Worm (Caenorhabditis elegans) whole organism, L4 larva: ENCODE results near the gene fbxa-160.

ENCODE experiments used
- T20F7.1 ChIP-seq: fragments of 200-800 bp; sonication (Bioruptor generic); optimal IDR thresholded peaks from 2 replicates; lab custom pipeline; 2018; ENCODE audit warnings: mild to moderate bottlenecking, missing genetic modification characterization, missing compliant biosample characterization
- Y5F2A.4 ChIP-seq: fragments of 200-800 bp; sonication (Bioruptor generic); optimal IDR thresholded peaks from 2 replicates; lab custom pipeline; 2018; ENCODE audit warnings: mild to moderate bottlenecking, missing genetic modification characterization, missing compliant biosample characterization
- aha-1 ChIP-seq: fragments of 150-350 bp; peaks from one replicate; lab custom pipeline; 2014; ENCODE audit warnings: missing biosample characterization, missing genetic modification characterization
- egl-27 ChIP-seq: sonication (generic microtip); optimal IDR thresholded peaks from 3 replicates; lab custom pipeline; 2017; ENCODE audit warnings: missing biosample characterization, missing genetic modification reagents, missing genetic modification characterization
- fos-1 ChIP-seq: fragments of 150-350 bp; optimal IDR thresholded peaks from 2 replicates; lab custom pipeline; 2014; ENCODE audit warnings: missing biosample characterization, missing genetic modification characterization
- lin-1 ChIP-seq: fragments of 200-800 bp; sonication (Bioruptor generic); IDR thresholded peaks from 2 replicates; pipeline ENCODE4 v1.3.6; 2022; ENCODE audit warnings: missing genetic modification reagents, missing genetic modification characterization, missing compliant biosample characterization
- mdl-1 ChIP-seq, 2 experiments: fragments of 150-350 bp in 1 of 2; sonication (generic microtip) in 1 of 2; optimal IDR thresholded peaks; 2 replicates each; lab custom pipeline; 2014 to 2017; ENCODE audit warnings: missing biosample characterization in 2 of 2, missing genetic modification characterization in 2 of 2
- nhr-11 ChIP-seq: fragments of 150-350 bp; optimal IDR thresholded peaks from 2 replicates; lab custom pipeline; 2014; ENCODE audit warnings: missing biosample characterization, missing genetic modification characterization
- nhr-28 ChIP-seq: fragments of 150-350 bp; optimal IDR thresholded peaks from 2 replicates; lab custom pipeline; 2014; ENCODE audit warnings: missing biosample characterization, missing genetic modification characterization
- nhr-6 ChIP-seq: fragments of 150-350 bp; optimal IDR thresholded peaks from 2 replicates; lab custom pipeline; 2014; ENCODE audit warnings: missing biosample characterization, missing genetic modification characterization
- nhr-76 ChIP-seq: fragments of 150-350 bp; optimal IDR thresholded peaks from 2 replicates; lab custom pipeline; 2014; ENCODE audit warnings: missing biosample characterization, missing genetic modification characterization
- rbr-2 ChIP-seq: sonication (generic microtip); optimal IDR thresholded peaks from 2 replicates; lab custom pipeline; 2016; ENCODE audit warnings: missing genotype, missing genetic modification characterization, missing compliant biosample characterization
- snpc-4 ChIP-seq: fragments of 150-350 bp; optimal IDR thresholded peaks from 2 replicates; lab custom pipeline; 2014; ENCODE audit warnings: missing biosample characterization, missing genetic modification characterization

DNA sequence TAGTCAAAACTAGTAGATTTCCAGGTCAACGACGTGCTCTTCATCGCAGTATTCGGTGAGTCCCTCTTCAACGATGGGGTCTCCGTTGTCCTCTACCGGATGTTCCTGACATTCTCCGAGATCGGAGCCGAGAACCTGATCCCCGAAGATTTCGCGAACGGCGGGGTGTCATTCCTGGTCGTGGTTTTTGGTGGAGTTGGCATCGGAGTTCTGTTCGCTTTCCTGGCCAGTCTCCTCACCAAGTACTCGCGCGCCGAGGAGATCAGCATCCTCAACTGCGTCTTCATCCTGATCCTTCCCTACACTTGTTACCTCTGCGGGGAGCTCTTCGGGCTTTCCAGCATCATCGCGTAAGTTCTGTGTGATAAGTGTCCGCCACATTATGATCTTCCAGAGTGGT lies 48.2 kb upstream of the fbxa-160 start:
- TF ChIP-seq snpc-4 (tag; lab: Kevin White, UChicago) (no peak), nhr-11 (tag; lab: Kevin White, UChicago) (no peak), fos-1 (no peak), aha-1 (tag; lab: Kevin White, UChicago) (peak; percentile 54), rbr-2 (tag; lab: Kevin White, UChicago) (no peak), Y5F2A.4 (no peak), nhr-76 (no peak), nhr-6 (no peak), nhr-28 (tag; lab: Kevin White, UChicago) (no peak), egl-27 (tag; lab: Kevin White, UChicago) (no peak), lin-1 (GFP tag; lab: Robert Waterston, UW) (no peak), T20F7.1 (GFP tag; lab: Kevin White, UChicago) (no peak), mdl-1 (tag; optimal IDR thresholded peaks at IDR 0.05; lab: Kevin White, UChicago) (no peak)
